Worm (Caenorhabditis elegans): ENCODE results near the gene srh-92.

Gene srh-92

ce11 chrV:7460898-7461297, at the start of gene srh-92:
Gene srh-92, minus strand, starts transcription at chrV:7460998.
- TF ChIP-seq unc-62 (GFP tag; optimal IDR thresholded peaks at IDR 0.05) (no peak), nhr-85 (tag) (no peak), egl-27 (tag; optimal IDR thresholded peaks at IDR 0.05) (no peak), hlh-4 (tag; optimal IDR thresholded peaks at IDR 0.05) (no peak), egl-13 (tag; optimal IDR thresholded peaks at IDR 0.05) (no peak), grh-1 (GFP tag; IDR thresholded peaks at IDR 0.05) (no peak), nhr-19 (GFP tag; conservative IDR thresholded peaks at IDR 0.05) (no peak), skn-1 (tag; optimal IDR thresholded peaks at IDR 0.05) (no peak), mef-2 (tag; optimal IDR thresholded peaks at IDR 0.05) (no peak), lin-15B (tag; optimal IDR thresholded peaks at IDR 0.05) (no peak), dsc-1 (tag; optimal IDR thresholded peaks at IDR 0.05) (no peak), unc-98 (GFP tag; IDR thresholded peaks at IDR 0.05) (no peak), C04F5.9 (tag; optimal IDR thresholded peaks at IDR 0.05) (no peak), nhr-237 (tag; optimal IDR thresholded peaks at IDR 0.05) (no peak), fos-1 (tag; optimal IDR thresholded peaks at IDR 0.05) (no peak), ceh-63 (GFP tag; optimal IDR thresholded peaks at IDR 0.05) (no peak), lin-35 (GFP tag; optimal IDR thresholded peaks at IDR 0.05) (no peak)

- TF ChIP-seq alr-1 (tag; optimal IDR thresholded peaks at IDR 0.05; ENCODE audit: borderline replicate concordance) (no peak), aha-1 (tag; optimal IDR thresholded peaks at IDR 0.05) (no peak), ceh-88 (GFP tag; IDR thresholded peaks at IDR 0.05) (no peak), nhr-237 (tag; optimal IDR thresholded peaks at IDR 0.05) (no peak), snpc-4 (tag; optimal IDR thresholded peaks at IDR 0.05) (no peak), hpl-2 (GFP tag; optimal IDR thresholded peaks at IDR 0.05) (no peak), snu-23 (GFP tag; optimal IDR thresholded peaks at IDR 0.05) (no peak), ces-1 (GFP tag; optimal IDR thresholded peaks at IDR 0.05) (no peak), zag-1 (tag; optimal IDR thresholded peaks at IDR 0.05) (no peak), rnt-1 (tag; optimal IDR thresholded peaks at IDR 0.05) (no peak)
Measured at ce11 chrV:7508566-7509044, 47.8 kb upstream of the srh-92 start, which contains the start of the genes str-31 and nhr-172. Gene str-31, minus strand, starts transcription at chrV:7508666. Gene nhr-172, plus strand, starts transcription at chrV:7508994.

DNA sequence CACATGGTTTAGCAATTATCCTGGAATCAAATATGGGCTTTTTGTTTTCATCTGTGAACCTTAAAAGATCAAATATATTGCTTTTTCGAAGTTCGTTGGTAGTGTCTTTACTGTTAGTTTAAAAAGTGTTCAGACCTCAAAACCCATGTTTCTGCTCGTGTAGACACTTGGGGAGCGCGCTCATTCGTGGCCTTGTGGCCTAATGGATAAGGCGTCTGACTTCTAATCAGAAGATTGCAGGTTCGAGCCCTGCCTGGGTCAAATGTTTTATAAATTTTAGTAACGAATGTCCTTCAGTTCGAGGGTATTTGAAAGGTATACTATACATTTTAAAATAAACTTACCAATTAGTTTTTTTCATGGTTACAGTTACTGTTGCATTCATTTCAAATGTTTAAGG, 45.4 kb upstream of the srh-92 start:
- TF ChIP-seq snu-23 (GFP tag; optimal IDR thresholded peaks at IDR 0.05) (peak; percentile 47), mdl-1 (tag; optimal IDR thresholded peaks at IDR 0.05) (peak in 1 of 2 experiments; percentile 2), efl-1 (optimal IDR thresholded peaks at IDR 0.05) (peak in 1 of 2 experiments; percentile 13), efl-1 (GFP tag; optimal IDR thresholded peaks at IDR 0.05 in 1 of 2) (peak in 1 of 2 experiments; percentile 50), nhr-20 (tag; optimal IDR thresholded peaks at IDR 0.05) (peak; percentile 10), rnt-1 (tag; optimal IDR thresholded peaks at IDR 0.05) (peak; percentile 35), sptf-1 (tag; optimal IDR thresholded peaks at IDR 0.05) (no peak), nhr-90 (tag; optimal IDR thresholded peaks at IDR 0.05; ENCODE audit: poor library complexity) (peak; percentile 30), isw-1 (GFP tag; IDR thresholded peaks at IDR 0.05) (no peak), dpl-1 (GFP tag; optimal IDR thresholded peaks at IDR 0.05) (peak in 1 of 3 experiments; percentile 2), lsy-2 (tag; optimal IDR thresholded peaks at IDR 0.05) (peak in 1 of 2 experiments; percentile 27), nhr-19 (GFP tag; conservative IDR thresholded peaks at IDR 0.05) (peak; percentile 47; the same call in 1 of the 2 replicates), nhr-71 (tag; optimal IDR thresholded peaks at IDR 0.05) (peak; percentile 20), lin-35 (GFP tag; optimal IDR thresholded peaks at IDR 0.05) (peak in 1 of 2 experiments; percentile 42), C04F5.9 (tag; optimal IDR thresholded peaks at IDR 0.05) (no peak)

DNA sequence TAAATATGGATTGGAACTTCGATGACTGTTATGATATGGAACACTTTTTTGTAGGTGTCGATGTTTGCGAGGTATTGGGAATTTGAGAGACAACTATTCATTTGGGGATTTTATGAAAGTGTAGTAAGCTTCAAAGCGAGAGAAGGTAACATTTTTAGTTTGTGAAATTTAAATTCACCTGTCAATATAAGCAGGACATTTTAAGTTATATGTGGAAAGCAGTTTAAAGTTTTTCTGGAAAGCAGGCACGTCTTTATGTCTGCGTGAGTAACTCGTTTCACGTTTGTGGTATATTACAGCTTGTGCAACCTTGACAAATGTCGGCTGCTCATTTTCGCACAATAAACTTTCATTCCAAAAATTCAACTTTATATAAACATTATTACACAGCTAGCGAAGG, 43.5 kb upstream of the srh-92 start, which contains the start of gene srh-229:
srh-229 (minus strand) TSS at position 101 of the 400 bp plus-strand sequence.
- TF ChIP-seq pqm-1 (tag; optimal IDR thresholded peaks at IDR 0.05) (no peak), unc-86 (tag; optimal IDR thresholded peaks at IDR 0.05) (no peak), fkh-10 (GFP tag; optimal IDR thresholded peaks at IDR 0.05) (no peak), C34B4.2 (tag; optimal IDR thresholded peaks at IDR 0.05) (no peak), zag-1 (tag; optimal IDR thresholded peaks at IDR 0.05) (no peak), skn-1 (tag; optimal IDR thresholded peaks at IDR 0.05) (no peak), blmp-1 (tag; optimal IDR thresholded peaks at IDR 0.05) (no peak), alr-1 (tag; optimal IDR thresholded peaks at IDR 0.05; ENCODE audit: borderline replicate concordance) (no peak), elt-2 (tag; optimal IDR thresholded peaks at IDR 0.05) (no peak), ceh-82 (tag; optimal IDR thresholded peaks at IDR 0.05) (no peak)
